Fruit fly (Drosophila melanogaster): ENCODE data around the gene Prosalpha2.
A peak's percentile ranks its signal among the peaks of the same experiment; 100 is the strongest.

Gene Prosalpha2

DNA sequence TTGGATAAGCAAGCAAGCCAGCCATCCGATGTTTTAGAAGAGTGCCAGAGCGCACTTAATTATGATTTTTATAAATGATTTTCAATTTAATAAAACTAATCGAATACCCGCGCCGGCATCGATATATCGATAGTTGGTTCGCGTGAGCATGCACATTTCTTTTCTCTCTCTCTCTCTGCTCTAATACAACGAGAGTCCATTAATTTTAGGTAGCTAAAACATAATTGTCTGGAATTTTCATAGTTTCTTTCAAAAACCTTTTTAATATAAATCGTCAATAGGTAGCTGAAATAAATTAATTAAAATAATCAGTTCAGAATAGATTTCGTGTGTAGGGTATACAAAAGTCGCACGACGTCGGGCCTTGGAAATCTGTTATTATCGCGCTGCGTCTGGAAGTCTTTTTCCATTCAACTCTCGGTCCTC is 17.8 kb downstream of the Prosalpha2 start, which contains the start of gene CG18549 (continued):
- TF ChIP-seq C15 (GFP tag; IDR thresholded peaks at IDR 0.05) (peak; percentile 99), ranshi (GFP tag; IDR thresholded peaks at IDR 0.05) (peak; percentile 100), Jarid2 (GFP tag; optimal IDR thresholded peaks at IDR 0.05) (peak; percentile 98), CG11695 (GFP tag; IDR thresholded peaks at IDR 0.05) (peak; percentile 100), HmgZ (tag; optimal IDR thresholded peaks at IDR 0.05) (peak; percentile 100), ind (GFP tag; optimal IDR thresholded peaks at IDR 0.05) (peak; percentile 99), sqz (GFP tag; optimal IDR thresholded peaks at IDR 0.05) (peak; percentile 100), CG18599 (GFP tag; optimal IDR thresholded peaks at IDR 0.05) (peak; percentile 100), Hr3 (GFP tag; optimal IDR thresholded peaks at IDR 0.05) (peak; percentile 100), h (optimal IDR thresholded peaks at IDR 0.05) (no peak), caup (GFP tag; optimal IDR thresholded peaks at IDR 0.05; ENCODE audit: severe bottlenecking) (peak; percentile 100), gcm (GFP tag; optimal IDR thresholded peaks at IDR 0.05) (peak; percentile 100), disco-r (GFP tag; optimal IDR thresholded peaks at IDR 0.05) (peak; percentile 99), sim (GFP tag; IDR thresholded peaks at IDR 0.05) (peak; percentile 100), Sox102F (GFP tag; optimal IDR thresholded peaks at IDR 0.05) (peak; percentile 100), D19B (GFP tag; optimal IDR thresholded peaks at IDR 0.05) (peak; percentile 97), cad (GFP tag; optimal IDR thresholded peaks at IDR 0.05) (no peak), Gsc (GFP tag; IDR thresholded peaks at IDR 0.05) (peak; percentile 99), CG6813 (GFP tag; optimal IDR thresholded peaks at IDR 0.05) (peak; percentile 99), Dfd (GFP tag; optimal IDR thresholded peaks at IDR 0.05) (no peak), Hey (tag; optimal IDR thresholded peaks at IDR 0.05) (peak; percentile 97), CG11398 (GFP tag; optimal IDR thresholded peaks at IDR 0.05) (peak; percentile 99), GATAe (GFP tag; conservative IDR thresholded peaks at IDR 0.05) (peak; percentile 99), fru (optimal IDR thresholded peaks at IDR 0.05) (no peak), ato (GFP tag; IDR thresholded peaks at IDR 0.05; ENCODE audit: partially characterized antibody) (peak; percentile 71), CG7786 (GFP tag; optimal IDR thresholded peaks at IDR 0.05) (peak; percentile 98), HLH54F (GFP tag; optimal IDR thresholded peaks at IDR 0.05) (peak; percentile 99), CG7963 (GFP tag; IDR thresholded peaks at IDR 0.05; ENCODE audit: partially characterized antibody) (peak; percentile 73; the same call in 2 of the 3 replicates), Six4 (GFP tag; optimal IDR thresholded peaks at IDR 0.05) (peak; percentile 99), CG2202 (tag; optimal IDR thresholded peaks at IDR 0.05) (peak; percentile 100), amos (GFP tag; IDR thresholded peaks at IDR 0.05; ENCODE audit: partially characterized antibody) (peak; percentile 85), tio (GFP tag; optimal IDR thresholded peaks at IDR 0.05) (peak; percentile 99), eyg (GFP tag; optimal IDR thresholded peaks at IDR 0.05) (peak; percentile 99), CG2129 (GFP tag; IDR thresholded peaks at IDR 0.05; ENCODE audit: partially characterized antibody) (peak; percentile 62), vfl (GFP tag; optimal IDR thresholded peaks at IDR 0.05) (peak; percentile 99), chm (GFP tag; IDR thresholded peaks at IDR 0.05) (peak; percentile 100), CG11085 (GFP tag; IDR thresholded peaks at IDR 0.05) (peak; percentile 99), CG13624 (GFP tag; optimal IDR thresholded peaks at IDR 0.05) (peak; percentile 100), phol (tag; optimal IDR thresholded peaks at IDR 0.05) (peak; percentile 100), CG42726 (GFP tag; IDR thresholded peaks at IDR 0.05; ENCODE audit: partially characterized antibody) (peak; percentile 5; the same call in 1 of the 2 replicates), ab (GFP tag; optimal IDR thresholded peaks at IDR 0.05) (peak; percentile 97), CG30403 (GFP tag; optimal IDR thresholded peaks at IDR 0.05) (peak; percentile 100), maf-S (GFP tag; optimal IDR thresholded peaks at IDR 0.05) (peak; percentile 99), en (GFP tag; optimal IDR thresholded peaks at IDR 0.05) (peak; percentile 99), lilli (GFP tag; optimal IDR thresholded peaks at IDR 0.05) (peak; percentile 100), Lpt (GFP tag; optimal IDR thresholded peaks at IDR 0.05) (no peak), CG1529 (GFP tag; optimal IDR thresholded peaks at IDR 0.05) (peak; percentile 100), Dip2 (GFP tag; IDR thresholded peaks at IDR 0.05) (peak; percentile 83), Bdp1 (GFP tag; optimal IDR thresholded peaks at IDR 0.05) (peak; percentile 96), bsh (GFP tag; optimal IDR thresholded peaks at IDR 0.05) (peak; percentile 100), CG1792 (GFP tag; optimal IDR thresholded peaks at IDR 0.05) (peak; percentile 99)

All from whole organism, embryonic.